Fruit fly (Drosophila melanogaster) whole organism, embryonic: ENCODE results near the gene Cad89D.

Experiments used
- CG33213 ChIP-seq: fragments of 200-800 bp; sonication (Bioruptor generic); optimal IDR thresholded peaks from 3 replicates; lab custom pipeline; 2016; ENCODE audit warnings: missing biosample characterization, missing genetic modification characterization
- D19A ChIP-seq: fragments of 200-800 bp; optimal IDR thresholded peaks from 3 replicates; lab custom pipeline; 2019; ENCODE audit warnings: missing biosample characterization, mild to moderate bottlenecking, missing genetic modification characterization, moderate library complexity
- HmgD ChIP-seq: fragments of 200-800 bp; sonication (Bioruptor generic); optimal IDR thresholded peaks from 3 replicates; lab custom pipeline; 2016; ENCODE audit warnings: missing biosample characterization, missing genetic modification characterization
- amos ChIP-seq: fragments of 200-800 bp; sonication (Bioruptor generic); IDR thresholded peaks from 2 replicates; pipeline ENCODE4 v1.3.6; 2022; ENCODE audit warnings: missing biosample characterization, missing genetic modification characterization; ENCODE audit not compliant: partially characterized antibody
- repo ChIP-seq: fragments of 200-800 bp; sonication (Bioruptor generic); optimal IDR thresholded peaks from 2 replicates; lab custom pipeline; 2016; ENCODE audit warnings: missing biosample characterization, missing genetic modification characterization
- tin ChIP-seq: fragments of 200-800 bp; sonication (Bioruptor generic); optimal IDR thresholded peaks from 3 replicates; lab custom pipeline; 2016; ENCODE audit warnings: missing biosample characterization, missing genetic modification characterization
- unpg ChIP-seq: fragments of 200-800 bp; sonication (Bioruptor generic); optimal IDR thresholded peaks from 3 replicates; lab custom pipeline; 2018; ENCODE audit warnings: missing biosample characterization, mild to moderate bottlenecking, missing genetic modification characterization, moderate library complexity

- TF ChIP-seq amos (no peak), unpg (GFP tag; lab: Kevin White, UChicago) (peak; percentile 90), HmgD (GFP tag; lab: Kevin White, UChicago) (no peak), repo (no peak), tin (GFP tag; lab: Kevin White, UChicago) (peak; percentile 4), CG33213 (GFP tag; lab: Kevin White, UChicago) (peak; percentile 38), D19A (tag; lab: Kevin White, UChicago) (peak; percentile 46)
These were observed 46.7 kb downstream of the Cad89D start for dm6 chr3R:16448378-16449134.
